Worm (Caenorhabditis elegans) whole organism, L2 larva: Measurements from ENCODE around the gene F55C12.2.
A peak's percentile ranks its signal among the peaks of the same experiment; 100 is the strongest.

Experiments
- C34F6.9 ChIP-seq: fragments of 150-350 bp; optimal IDR thresholded peaks from 2 replicates; lab custom pipeline; 2014; ENCODE audit warnings: missing biosample characterization, missing genetic modification characterization
- F13H6.1 ChIP-seq: sonication (generic microtip); optimal IDR thresholded peaks from 2 replicates; lab custom pipeline; 2016; ENCODE audit warnings: missing genetic modification characterization, missing compliant biosample characterization
- Y55F3AM.14 ChIP-seq: fragments of 200-800 bp; sonication (Bioruptor generic); optimal IDR thresholded peaks from 2 replicates; lab custom pipeline; 2018; ENCODE audit warnings: mild to moderate bottlenecking, missing genetic modification characterization, missing compliant biosample characterization
- ZK546.5 ChIP-seq: sonication (generic microtip); optimal IDR thresholded peaks from 2 replicates; lab custom pipeline; 2017; ENCODE audit warnings: missing biosample characterization, missing genetic modification characterization
- alr-1 ChIP-seq: fragments of 150-350 bp; optimal IDR thresholded peaks from 2 replicates; lab custom pipeline; 2014; ENCODE audit warnings: missing biosample characterization, missing genetic modification characterization
- aly-2 ChIP-seq: fragments of 150-350 bp; optimal IDR thresholded peaks from 2 replicates; lab custom pipeline; 2014; ENCODE audit warnings: missing biosample characterization, missing genetic modification characterization
- ama-1 ChIP-seq: fragments of 150-350 bp; optimal IDR thresholded peaks from 2 replicates; lab custom pipeline; 2018; ENCODE audit warnings: inconsistent platforms
- blmp-1 ChIP-seq: sonication (generic microtip); optimal IDR thresholded peaks from 2 replicates; lab custom pipeline; 2017; ENCODE audit warnings: missing genetic modification characterization, mild to moderate bottlenecking, missing compliant biosample characterization, antibody characterized with exemption, moderate library complexity; ENCODE audit not compliant: insufficient read depth
- ceh-16 ChIP-seq: fragments of 150-350 bp; optimal IDR thresholded peaks from 2 replicates; lab custom pipeline; 2014; ENCODE audit warnings: missing biosample characterization, missing genetic modification characterization
- dmd-4 ChIP-seq: sonication (generic microtip); optimal IDR thresholded peaks from 2 replicates; lab custom pipeline; 2017; ENCODE audit warnings: missing biosample characterization, missing genetic modification characterization
- egl-27 ChIP-seq: sonication (generic microtip); optimal IDR thresholded peaks from 3 replicates; lab custom pipeline; 2017; ENCODE audit warnings: missing biosample characterization, missing genetic modification reagents, missing genetic modification characterization
- elt-1 ChIP-seq: fragments of 150-350 bp; optimal IDR thresholded peaks from 2 replicates; lab custom pipeline; 2014; ENCODE audit warnings: missing biosample characterization, missing genetic modification characterization
- fos-1 ChIP-seq: fragments of 150-350 bp; optimal IDR thresholded peaks from 2 replicates; lab custom pipeline; 2014; ENCODE audit warnings: missing biosample characterization, missing genetic modification characterization
- gmeb-1 ChIP-seq: fragments of 150-350 bp; optimal IDR thresholded peaks from 2 replicates; lab custom pipeline; 2014; ENCODE audit warnings: missing biosample characterization, missing genetic modification characterization
- lin-11 ChIP-seq: fragments of 150-350 bp; sonication (generic microtip); optimal IDR thresholded peaks from 2 replicates; lab custom pipeline; 2014; ENCODE audit warnings: missing biosample characterization, missing genetic modification characterization, inconsistent platforms, mixed read lengths
- mdl-1 ChIP-seq, 2 experiments: fragments of 150-350 bp in 1 of 2; sonication (generic microtip) in 1 of 2; optimal IDR thresholded peaks; 2 replicates each; lab custom pipeline; 2017; ENCODE audit warnings: missing biosample characterization in 2 of 2, missing genetic modification characterization in 2 of 2
- nhr-10 ChIP-seq: sonication (generic microtip); optimal IDR thresholded peaks from 2 replicates; lab custom pipeline; 2017; ENCODE audit warnings: missing biosample characterization, missing genetic modification characterization
- nhr-11 ChIP-seq: fragments of 150-350 bp; optimal IDR thresholded peaks from 2 replicates; lab custom pipeline; 2014; ENCODE audit warnings: missing biosample characterization, missing genetic modification characterization
- nhr-12 ChIP-seq: fragments of 150-350 bp; optimal IDR thresholded peaks from 2 replicates; lab custom pipeline; 2014; ENCODE audit warnings: missing biosample characterization, missing genetic modification characterization
- nhr-21 ChIP-seq: fragments of 150-350 bp; optimal IDR thresholded peaks from 2 replicates; lab custom pipeline; 2014; ENCODE audit warnings: missing biosample characterization, missing genetic modification characterization
- nhr-23 ChIP-seq: fragments of 150-350 bp; optimal IDR thresholded peaks from 2 replicates; lab custom pipeline; 2014; ENCODE audit warnings: missing biosample characterization, missing genetic modification reagents, missing genetic modification characterization
- nhr-237 ChIP-seq: fragments of 150-350 bp; optimal IDR thresholded peaks from 2 replicates; lab custom pipeline; 2014; ENCODE audit warnings: missing biosample characterization, missing genetic modification characterization
- nhr-25 ChIP-seq: fragments of 150-350 bp; sonication (generic microtip); optimal IDR thresholded peaks from 3 replicates; lab custom pipeline; 2014; ENCODE audit warnings: missing biosample characterization, missing genetic modification characterization
- nhr-6 ChIP-seq: fragments of 150-350 bp; optimal IDR thresholded peaks from 2 replicates; lab custom pipeline; 2014; ENCODE audit warnings: missing biosample characterization, missing genetic modification characterization
- nhr-77 ChIP-seq: fragments of 150-350 bp; optimal IDR thresholded peaks from 2 replicates; lab custom pipeline; 2014; ENCODE audit warnings: missing biosample characterization, missing genetic modification characterization
- peb-1 ChIP-seq: fragments of 150-350 bp; optimal IDR thresholded peaks from 2 replicates; lab custom pipeline; 2014; ENCODE audit warnings: missing biosample characterization, missing genetic modification characterization
- sma-3 ChIP-seq: sonication (generic microtip); optimal IDR thresholded peaks from 2 replicates; lab custom pipeline; 2016; ENCODE audit warnings: missing genetic modification reagents, missing genetic modification characterization, missing compliant biosample characterization
- sma-9 ChIP-seq, 2 experiments: fragments of 150-350 bp in 1 of 2; sonication (generic microtip) in 1 of 2; optimal IDR thresholded peaks; 2 replicates each; lab custom pipeline; 2014 to 2016; ENCODE audit warnings: missing genetic modification characterization in 2 of 2, mild to moderate bottlenecking in 1 of 2, missing biosample characterization in 1 of 2, missing compliant biosample characterization in 1 of 2, missing genetic modification reagents in 1 of 2, moderate library complexity in 1 of 2
- snpc-4 ChIP-seq: fragments of 150-350 bp; optimal IDR thresholded peaks from 2 replicates; lab custom pipeline; 2014; ENCODE audit warnings: missing biosample characterization, missing genetic modification characterization
- unc-39 ChIP-seq: fragments of 150-350 bp; optimal IDR thresholded peaks from 2 replicates; lab custom pipeline; 2014; ENCODE audit warnings: missing biosample characterization, missing genetic modification characterization
- unc-62 ChIP-seq: fragments of 150-350 bp; optimal IDR thresholded peaks from 2 replicates; lab custom pipeline; 2014; ENCODE audit warnings: missing biosample characterization, missing genetic modification reagents, missing genetic modification characterization
- zag-1 ChIP-seq: fragments of 150-350 bp; optimal IDR thresholded peaks from 2 replicates; lab custom pipeline; 2014; ENCODE audit warnings: missing biosample characterization, missing genetic modification characterization
- ztf-1 ChIP-seq: fragments of 200-800 bp; sonication (Bioruptor generic); conservative IDR thresholded peaks from 2 replicates; pipeline ENCODE4 v1.3.6; 2022; ENCODE audit warnings: missing genetic modification characterization, missing compliant biosample characterization
- ztf-11 ChIP-seq: sonication (generic microtip); optimal IDR thresholded peaks from 2 replicates; lab custom pipeline; 2017; ENCODE audit warnings: missing biosample characterization, missing genetic modification characterization
- ztf-4 ChIP-seq: fragments of 150-350 bp; optimal IDR thresholded peaks from 2 replicates; lab custom pipeline; 2014; ENCODE audit warnings: missing biosample characterization, missing genetic modification characterization

The F55C12.2 gene

ce11 chrII:5844694-5845129, 31.9 kb upstream of the F55C12.2 start (continued):
- TF ChIP-seq peb-1 (tag; lab: Kevin White, UChicago) (no peak), lin-11 (tag; lab: Kevin White, UChicago) (peak; percentile 99), blmp-1 (peak; percentile 82), mdl-1 (tag; optimal IDR thresholded peaks at IDR 0.05; lab: Kevin White, UChicago) (peak; percentile 92 to 93), elt-1 (tag; lab: Kevin White, UChicago) (peak; percentile 45), ZK546.5 (tag; lab: Kevin White, UChicago) (peak; percentile 85)

- no peak for TF ChIP-seq unc-39 (tag; lab: Kevin White, UChicago)
- TF ChIP-seq dmd-4: no peak
- no peak for TF ChIP-seq snpc-4
- TF ChIP-seq blmp-1: no peak
- no peak for TF ChIP-seq egl-27 (tag; lab: Kevin White, UChicago)
- TF ChIP-seq fos-1 (tag; lab: Kevin White, UChicago): no peak
- TF ChIP-seq nhr-25 (tag; lab: Kevin White, UChicago): no peak
- TF ChIP-seq gmeb-1 (tag; lab: Kevin White, UChicago): no peak
- TF ChIP-seq elt-1 (tag; lab: Kevin White, UChicago): no peak
- no peak for TF ChIP-seq ZK546.5 (tag; lab: Kevin White, UChicago)
- TF ChIP-seq nhr-237: no peak
- no peak for TF ChIP-seq nhr-6 (tag; lab: Kevin White, UChicago)
- TF ChIP-seq ztf-11: no peak
- no peak for TF ChIP-seq sma-9 (GFP tag; optimal IDR thresholded peaks at IDR 0.05; lab: Kevin White, UChicago)
- TF ChIP-seq sma-9 (tag; optimal IDR thresholded peaks at IDR 0.05; lab: Kevin White, UChicago): no peak
- no peak for TF ChIP-seq zag-1 (tag; lab: Kevin White, UChicago)
Measured at ce11 chrII:5845441-5845840, 31.2 kb upstream of the F55C12.2 start, which contains the start of the genes ZK1248.17 and H41C03.3. Gene ZK1248.17 (minus strand): TSS chrII:5845541. Gene H41C03.3 (plus strand): TSS chrII:5845777.

- TF ChIP-seq nhr-77 (tag; lab: Kevin White, UChicago) (no peak), fos-1 (tag; lab: Kevin White, UChicago) (peak; percentile 25)
Measured at ce11 chrII:5846181-5846580, 30.4 kb upstream of the F55C12.2 start.

- TF ChIP-seq aly-2 (tag; lab: Kevin White, UChicago) (no peak), nhr-77 (tag; lab: Kevin White, UChicago) (no peak), ama-1 (lab: Kevin White, UChicago) (no peak), ztf-4 (tag; lab: Kevin White, UChicago) (no peak), ceh-16 (no peak), ztf-1 (no peak), nhr-11 (no peak), nhr-21 (tag; lab: Kevin White, UChicago) (no peak), nhr-6 (tag; lab: Kevin White, UChicago) (no peak), Y55F3AM.14 (no peak), sma-9 (GFP tag; optimal IDR thresholded peaks at IDR 0.05; lab: Kevin White, UChicago) (no peak), sma-9 (tag; optimal IDR thresholded peaks at IDR 0.05; lab: Kevin White, UChicago) (no peak), F13H6.1 (tag; lab: Kevin White, UChicago) (no peak), unc-62 (GFP tag; lab: Kevin White, UChicago) (no peak), nhr-237 (no peak)
Measured at ce11 chrII:5852007-5852406, 24.6 kb upstream of the F55C12.2 start, which contains the start of gene H41C03.2. Gene H41C03.2 (minus strand): TSS chrII:5852107.

- TF ChIP-seq sma-3 (peak; percentile 16), C34F6.9 (tag; lab: Kevin White, UChicago) (no peak), alr-1 (tag; lab: Kevin White, UChicago) (no peak), nhr-23 (tag; lab: Kevin White, UChicago) (no peak), nhr-10 (tag; lab: Kevin White, UChicago) (no peak), sma-9 (GFP tag; optimal IDR thresholded peaks at IDR 0.05; lab: Kevin White, UChicago) (peak; percentile 18), sma-9 (tag; optimal IDR thresholded peaks at IDR 0.05; lab: Kevin White, UChicago) (no peak), nhr-21 (tag; lab: Kevin White, UChicago) (peak; percentile 60), nhr-12 (tag; lab: Kevin White, UChicago) (no peak), blmp-1 (peak; percentile 28), egl-27 (tag; lab: Kevin White, UChicago) (peak; percentile 30), ceh-16 (no peak), F13H6.1 (tag; lab: Kevin White, UChicago) (no peak)
Measured at ce11 chrII:5853261-5853660, 23.4 kb upstream of the F55C12.2 start.
